Fruit fly (Drosophila melanogaster) whole organism: Measurements from ENCODE around the gene Pdha.

Experiments
- CG8478 ChIP-seq: fragments of >200 bp; optimal IDR thresholded peaks from 2 replicates; lab custom pipeline; 2018; ENCODE audit warnings: inconsistent platforms
- pan ChIP-seq: fragments of >200 bp; optimal IDR thresholded peaks from 2 replicates; lab custom pipeline; 2017
- psq ChIP-seq: fragments of >200 bp; optimal IDR thresholded peaks from 2 replicates; lab custom pipeline; 2017
- usp ChIP-seq: fragments of >200 bp; optimal IDR thresholded peaks from 2 replicates; lab custom pipeline; 2017; ENCODE audit warnings: missing biosample characterization, missing genetic modification characterization, mixed read lengths

- TF ChIP-seq pan (lab: Kevin White, UChicago) (no peak), psq (lab: Kevin White, UChicago) (no peak), CG8478 (lab: Kevin White, UChicago) (no peak), usp (no peak)
Measured at dm6 chrX:4690767-4691166, 11.3 kb upstream of the Pdha start.
